Fruit fly (Drosophila melanogaster): ENCODE results near the gene CG10365.

The CG10365 gene

dm6 chr3R:23694579-23695033 lies 28.5 kb upstream of the CG10365 start, which contains the start of gene CG10254:
CG10254 (minus strand) TSS chr3R:23694983.
- TF ChIP-seq CG32264 (GFP tag; optimal IDR thresholded peaks at IDR 0.05) = no peak
- TF ChIP-seq Jra (GFP tag; optimal IDR thresholded peaks at IDR 0.05) = no peak
- TF ChIP-seq dl (GFP tag; optimal IDR thresholded peaks at IDR 0.05; ENCODE audit: insufficient read depth in 1 of 2, partially characterized antibody in 2 of 2) = no peak
- TF ChIP-seq brk (GFP tag; optimal IDR thresholded peaks at IDR 0.05) = no peak
- TF ChIP-seq woc (GFP tag; optimal IDR thresholded peaks at IDR 0.05) = no peak
- TF ChIP-seq h (GFP tag; optimal IDR thresholded peaks at IDR 0.05) = no peak
- no peak for TF ChIP-seq Dif (GFP tag; optimal IDR thresholded peaks at IDR 0.05; ENCODE audit: partially characterized antibody)
- no peak for TF ChIP-seq ey (GFP tag; optimal IDR thresholded peaks at IDR 0.05)

dm6 chr3R:23696145-23696544 lies 27.0 kb upstream of the CG10365 start, which contains the start of gene CG10252:
CG10252 (minus strand) TSS chr3R:23696245.
- no peak for TF ChIP-seq dmrt93B (GFP tag; optimal IDR thresholded peaks at IDR 0.05)
- TF ChIP-seq psq (GFP tag; optimal IDR thresholded peaks at IDR 0.05) = no peak
- TF ChIP-seq HLH106 (tag; optimal IDR thresholded peaks at IDR 0.05) = no peak
- no peak for TF ChIP-seq fru (GFP tag; optimal IDR thresholded peaks at IDR 0.05)
- TF ChIP-seq Dfd (GFP tag; optimal IDR thresholded peaks at IDR 0.05) = no peak
- no peak for TF ChIP-seq Hr83 (GFP tag; optimal IDR thresholded peaks at IDR 0.05; ENCODE audit: poor library complexity, severe bottlenecking)
- TF ChIP-seq Jra (GFP tag; optimal IDR thresholded peaks at IDR 0.05) = no peak
- no peak for TF ChIP-seq Myc (optimal IDR thresholded peaks at IDR 0.05)
- no peak for TF ChIP-seq sage (GFP tag; optimal IDR thresholded peaks at IDR 0.05)
- no peak for TF ChIP-seq ey (GFP tag; optimal IDR thresholded peaks at IDR 0.05)
- TF ChIP-seq Hnf4 (GFP tag; optimal IDR thresholded peaks at IDR 0.05) = no peak
- TF ChIP-seq Hr78 (GFP tag; optimal IDR thresholded peaks at IDR 0.05) = no peak
- no peak for TF ChIP-seq Abd-B (GFP tag; optimal IDR thresholded peaks at IDR 0.05)
- no peak for TF ChIP-seq OdsH (GFP tag; optimal IDR thresholded peaks at IDR 0.05)
- TF ChIP-seq brk (GFP tag; optimal IDR thresholded peaks at IDR 0.05) = no peak
- TF ChIP-seq Vsx2 (GFP tag; optimal IDR thresholded peaks at IDR 0.05; ENCODE audit: partially characterized antibody) = no peak
- TF ChIP-seq tai (GFP tag; optimal IDR thresholded peaks at IDR 0.05) = no peak

dm6 chr3R:23698835-23699234 lies 24.3 kb upstream of the CG10365 start, which contains the start of gene prt:
prt (minus strand) TSS chr3R:23699027.
- no peak for TF ChIP-seq Sp1 (GFP tag; optimal IDR thresholded peaks at IDR 0.05)
- TF ChIP-seq Jra (GFP tag; optimal IDR thresholded peaks at IDR 0.05) = no peak
- TF ChIP-seq CG32264 (GFP tag; optimal IDR thresholded peaks at IDR 0.05) = no peak
- no peak for TF ChIP-seq psq (GFP tag; optimal IDR thresholded peaks at IDR 0.05)
- no peak for TF ChIP-seq usp (GFP tag; optimal IDR thresholded peaks at IDR 0.05)
- no peak for TF ChIP-seq Hr78 (GFP tag; optimal IDR thresholded peaks at IDR 0.05)
- no peak for TF ChIP-seq dmrt93B (GFP tag; optimal IDR thresholded peaks at IDR 0.05)
- TF ChIP-seq Abd-B (GFP tag; optimal IDR thresholded peaks at IDR 0.05) = no peak
- TF ChIP-seq rgr (GFP tag; optimal IDR thresholded peaks at IDR 0.05) = no peak
- no peak for TF ChIP-seq dsf (GFP tag; optimal IDR thresholded peaks at IDR 0.05; ENCODE audit: borderline replicate concordance)
- TF ChIP-seq tai (GFP tag; optimal IDR thresholded peaks at IDR 0.05) = no peak
- TF ChIP-seq CrebA (GFP tag; optimal IDR thresholded peaks at IDR 0.05; ENCODE audit: borderline replicate concordance) = no peak
- TF ChIP-seq Rel (GFP tag; optimal IDR thresholded peaks at IDR 0.05) = no peak
- no peak for TF ChIP-seq Rel (tag; optimal IDR thresholded peaks at IDR 0.05)
- TF ChIP-seq jim (GFP tag; optimal IDR thresholded peaks at IDR 0.05) = no peak
- TF ChIP-seq foxo (GFP tag; optimal IDR thresholded peaks at IDR 0.05) = no peak
- TF ChIP-seq woc (GFP tag; optimal IDR thresholded peaks at IDR 0.05) = no peak
- no peak for TF ChIP-seq dl (GFP tag; optimal IDR thresholded peaks at IDR 0.05; ENCODE audit: insufficient read depth in 1 of 2, partially characterized antibody in 2 of 2)
- TF ChIP-seq HLH106 (tag; optimal IDR thresholded peaks at IDR 0.05) = no peak
- no peak for TF ChIP-seq Dif (GFP tag; optimal IDR thresholded peaks at IDR 0.05; ENCODE audit: partially characterized antibody)
- no peak for TF ChIP-seq Dfd (GFP tag; optimal IDR thresholded peaks at IDR 0.05)

dm6 chr3R:23700304-23700767 lies 22.8 kb upstream of the CG10365 start, which contains the start of the genes CG31468 and Gba1a:
CG31468 (minus strand) TSS chr3R:23700354.
Gba1a (plus strand) TSS chr3R:23700621.
- TF ChIP-seq Hr83 (GFP tag; optimal IDR thresholded peaks at IDR 0.05; ENCODE audit: poor library complexity, severe bottlenecking) (no peak), dmrt93B (GFP tag; optimal IDR thresholded peaks at IDR 0.05) (no peak), Vsx2 (GFP tag; optimal IDR thresholded peaks at IDR 0.05; ENCODE audit: partially characterized antibody) (peak; percentile 26), Myc (optimal IDR thresholded peaks at IDR 0.05) (no peak), Mio (GFP tag; optimal IDR thresholded peaks at IDR 0.05) (no peak), Dif (GFP tag; optimal IDR thresholded peaks at IDR 0.05; ENCODE audit: partially characterized antibody) (no peak), br (GFP tag; optimal IDR thresholded peaks at IDR 0.05) (no peak), tai (GFP tag; optimal IDR thresholded peaks at IDR 0.05) (no peak), h (GFP tag; optimal IDR thresholded peaks at IDR 0.05) (peak; percentile 16)

Measured in whole organism, wandering third instar larva.